Worm (Caenorhabditis elegans) whole organism, L4 larva: ENCODE data around the gene zig-12.
A peak's percentile ranks its signal among the peaks of the same experiment; 100 is the strongest.

Experiments
- Y105C5A.15 ChIP-seq: fragments of 200-800 bp; sonication (Bioruptor generic); IDR thresholded peaks from 2 replicates; pipeline ENCODE4 v1.3.6; 2022; ENCODE audit warnings: missing genetic modification characterization, missing compliant biosample characterization
- Y48G9A.11 ChIP-seq: fragments of 200-800 bp; sonication (Bioruptor generic); IDR thresholded peaks from 2 replicates; pipeline ENCODE4 v1.3.6; 2022; ENCODE audit warnings: missing genetic modification reagents, missing genetic modification characterization, missing compliant biosample characterization
- aly-2 ChIP-seq: sonication (generic microtip); optimal IDR thresholded peaks from 2 replicates; lab custom pipeline; 2018; ENCODE audit warnings: missing biosample characterization, missing genetic modification characterization
- ama-1 ChIP-seq: fragments of 150-350 bp; optimal IDR thresholded peaks from 2 replicates; lab custom pipeline; 2014; ENCODE audit warnings: inconsistent platforms, mixed read lengths
- ces-1 ChIP-seq: fragments of 150-350 bp; sonication (generic microtip); optimal IDR thresholded peaks from 4 replicates; lab custom pipeline; 2014; ENCODE audit warnings: missing biosample characterization, missing genetic modification reagents, missing genetic modification characterization
- ctbp-1 ChIP-seq: fragments of 200-800 bp; sonication (Bioruptor generic); IDR thresholded peaks from 2 replicates; pipeline ENCODE4 v1.3.6; 2022; ENCODE audit warnings: missing genetic modification reagents, missing genetic modification characterization, missing compliant biosample characterization
- fkh-10 ChIP-seq: fragments of 150-350 bp; optimal IDR thresholded peaks from 2 replicates; lab custom pipeline; 2014; ENCODE audit warnings: missing biosample characterization, missing genetic modification reagents, missing genetic modification characterization
- fos-1 ChIP-seq: fragments of 150-350 bp; optimal IDR thresholded peaks from 2 replicates; lab custom pipeline; 2014; ENCODE audit warnings: missing biosample characterization, missing genetic modification characterization
- hlh-30 ChIP-seq: sonication (generic microtip); optimal IDR thresholded peaks from 2 replicates; lab custom pipeline; 2017; ENCODE audit warnings: antibody characterized with exemption, mild to moderate bottlenecking, missing genetic modification characterization, missing compliant biosample characterization; ENCODE audit not compliant: insufficient read depth
- lin-15B ChIP-seq: fragments of 150-350 bp; sonication (generic microtip); optimal IDR thresholded peaks from 3 replicates; lab custom pipeline; 2014; ENCODE audit warnings: missing biosample characterization, missing genetic modification characterization
- nhr-25 ChIP-seq: sonication (generic microtip); optimal IDR thresholded peaks from 2 replicates; lab custom pipeline; 2017; ENCODE audit warnings: missing genetic modification characterization, mild to moderate bottlenecking, missing compliant biosample characterization, antibody characterized with exemption, moderate library complexity, borderline replicate concordance; ENCODE audit not compliant: insufficient read depth
- nhr-41 ChIP-seq: fragments of 200-800 bp; sonication (Bioruptor generic); IDR thresholded peaks from 2 replicates; pipeline ENCODE4 v1.3.6; 2022; ENCODE audit warnings: missing genetic modification reagents, missing genetic modification characterization, missing compliant biosample characterization
- spr-3 ChIP-seq: fragments of 200-800 bp; sonication (Bioruptor generic); optimal IDR thresholded peaks from 2 replicates; lab custom pipeline; 2018; ENCODE audit warnings: mild to moderate bottlenecking, missing genetic modification characterization, missing compliant biosample characterization
- unc-62 ChIP-seq, 3 experiments: fragments of 150-350 bp in 1 of 3; sonication (generic microtip); optimal IDR thresholded peaks in 2 of 3; peaks in 1 of 3; 1 replicate in 1 of 3; 2 replicates in 2 of 3; lab custom pipeline; 2014 to 2017; ENCODE audit warnings: missing biosample characterization in 3 of 3, missing genetic modification characterization in 3 of 3, missing genetic modification reagents in 3 of 3, missing genotype in 1 of 3

DNA sequence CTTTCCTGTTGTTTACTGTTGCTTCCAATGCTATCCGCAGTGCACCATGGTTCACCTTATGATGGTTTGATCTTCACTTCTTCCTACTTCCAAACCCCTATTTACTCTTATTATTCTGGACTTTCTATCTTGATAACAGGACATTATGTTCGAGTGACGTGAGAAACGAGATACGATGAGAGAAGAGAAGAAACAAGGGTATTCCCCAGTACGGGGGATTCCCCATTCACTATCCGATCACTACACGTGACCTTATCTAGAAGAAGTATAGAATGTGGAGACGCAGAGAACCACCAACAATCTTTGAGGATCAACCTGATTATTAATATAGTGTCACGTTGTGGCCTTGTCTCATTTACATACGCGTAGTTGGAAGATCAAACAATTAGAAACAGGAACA lies 11.2 kb upstream of the zig-12 start:
- peak; percentile 39 for TF ChIP-seq hlh-30 (tag; lab: Kevin White, UChicago)
- TF ChIP-seq spr-3 (GFP tag; lab: Kevin White, UChicago) = no peak
- no peak for TF ChIP-seq unc-62 (GFP tag; optimal IDR thresholded peaks at IDR 0.05 in 1 of 2; lab: Kevin White, UChicago)
- no peak for TF ChIP-seq unc-62 (tag; optimal IDR thresholded peaks at IDR 0.05; lab: Kevin White, UChicago)
- TF ChIP-seq Y105C5A.15 (GFP tag; lab: Robert Waterston, UW) = no peak
- TF ChIP-seq Y48G9A.11 (GFP tag; lab: Robert Waterston, UW) = no peak
- TF ChIP-seq nhr-41 (GFP tag; lab: Robert Waterston, UW) = no peak
- no peak for TF ChIP-seq fos-1 (tag; lab: Kevin White, UChicago)
- TF ChIP-seq ctbp-1 (GFP tag; lab: Robert Waterston, UW) = no peak
- TF ChIP-seq ces-1 (GFP tag; lab: Kevin White, UChicago) = no peak
- no peak for TF ChIP-seq nhr-25 (tag; lab: Kevin White, UChicago)
- no peak for TF ChIP-seq lin-15B (tag; lab: Kevin White, UChicago)
- TF ChIP-seq aly-2 (tag; lab: Kevin White, UChicago) = no peak
- no peak for TF ChIP-seq ama-1 (lab: Kevin White, UChicago)
- no peak for TF ChIP-seq fkh-10 (GFP tag; lab: Kevin White, UChicago)
